Fruit fly (Drosophila melanogaster) whole organism, prepupa: Measurements from ENCODE around the gene GCS1.

ENCODE experiments used
- Blimp-1 ChIP-seq: fragments of 200-800 bp; sonication (Bioruptor generic); optimal IDR thresholded peaks from 3 replicates; lab custom pipeline; 2017; ENCODE audit warnings: missing biosample characterization, missing genetic modification characterization, mild to moderate bottlenecking, moderate library complexity, missing genetic modification reagents
- CG11294 ChIP-seq: fragments of 200-800 bp; sonication (Bioruptor generic); IDR thresholded peaks from 2 replicates; pipeline ENCODE4 v1.3.6; 2022; ENCODE audit warnings: missing biosample characterization, missing genetic modification characterization
- CG11762 ChIP-seq: fragments of 200-800 bp; sonication (Bioruptor generic); optimal IDR thresholded peaks from 3 replicates; lab custom pipeline; 2016; ENCODE audit warnings: missing biosample characterization, missing genetic modification characterization; ENCODE audit not compliant: insufficient read depth
- CG11902 ChIP-seq: fragments of 200-800 bp; sonication (Bioruptor generic); optimal IDR thresholded peaks from 3 replicates; lab custom pipeline; 2016; ENCODE audit warnings: missing biosample characterization, missing genetic modification characterization
- CG15336 ChIP-seq: fragments of 200-800 bp; sonication (Bioruptor generic); IDR thresholded peaks from 2 replicates; pipeline ENCODE4 v1.3.6; 2022; ENCODE audit warnings: missing biosample characterization, missing genetic modification characterization
- CG16779 ChIP-seq: fragments of 200-800 bp; sonication (Bioruptor generic); optimal IDR thresholded peaks from 3 replicates; lab custom pipeline; 2017; ENCODE audit warnings: missing biosample characterization, mild to moderate bottlenecking, missing genetic modification characterization
- CG31627 ChIP-seq: fragments of 200-800 bp; sonication (Bioruptor generic); optimal IDR thresholded peaks from 3 replicates; lab custom pipeline; 2016; ENCODE audit warnings: missing biosample characterization, missing genetic modification characterization
- CG32006 ChIP-seq: fragments of 200-800 bp; sonication (Bioruptor generic); optimal IDR thresholded peaks from 3 replicates; lab custom pipeline; 2017; ENCODE audit warnings: missing biosample characterization, mild to moderate bottlenecking, missing genetic modification characterization
- CG34406 ChIP-seq: fragments of 200-800 bp; sonication (Bioruptor generic); optimal IDR thresholded peaks from 3 replicates; lab custom pipeline; 2016; ENCODE audit warnings: missing biosample characterization, missing genetic modification characterization
- CG3919 ChIP-seq: fragments of 200-800 bp; sonication (Bioruptor generic); optimal IDR thresholded peaks from 3 replicates; lab custom pipeline; 2016; ENCODE audit warnings: missing biosample characterization, missing genetic modification characterization
- CG4318 ChIP-seq: fragments of 200-800 bp; sonication (Bioruptor generic); optimal IDR thresholded peaks from 3 replicates; lab custom pipeline; 2017; ENCODE audit warnings: missing biosample characterization, mild to moderate bottlenecking, missing genetic modification characterization
- CG6163 ChIP-seq: fragments of 200-800 bp; sonication (Bioruptor generic); IDR thresholded peaks from 3 replicates; pipeline ENCODE4 v1.3.6; 2022; ENCODE audit warnings: missing biosample characterization, missing genetic modification characterization
- CG6276 ChIP-seq: fragments of 200-800 bp; sonication (Bioruptor generic); optimal IDR thresholded peaks from 2 replicates; lab custom pipeline; 2017; ENCODE audit warnings: missing biosample characterization, mild to moderate bottlenecking, missing genetic modification characterization
- CG6792 ChIP-seq: fragments of 200-800 bp; sonication (Bioruptor generic); optimal IDR thresholded peaks from 3 replicates; lab custom pipeline; 2016; ENCODE audit warnings: missing biosample characterization, missing genetic modification characterization
- CG6854 ChIP-seq: fragments of 200-800 bp; sonication (Bioruptor generic); optimal IDR thresholded peaks from 2 replicates; lab custom pipeline; 2017; ENCODE audit warnings: missing biosample characterization, mild to moderate bottlenecking, missing genetic modification characterization
- CG7368 ChIP-seq: fragments of 200-800 bp; sonication (Bioruptor generic); optimal IDR thresholded peaks from 3 replicates; lab custom pipeline; 2016; ENCODE audit warnings: missing biosample characterization, missing genetic modification characterization
- CG8119 ChIP-seq: fragments of 200-800 bp; sonication (Bioruptor generic); IDR thresholded peaks from 3 replicates; pipeline ENCODE4 v1.3.6; 2022; ENCODE audit warnings: missing biosample characterization, missing genetic modification characterization
- CG8319 ChIP-seq: fragments of 200-800 bp; sonication (Bioruptor generic); optimal IDR thresholded peaks from 3 replicates; lab custom pipeline; 2016; ENCODE audit warnings: missing biosample characterization, missing genetic modification characterization
- CG8632 ChIP-seq: fragments of 200-800 bp; sonication (Bioruptor generic); optimal IDR thresholded peaks from 3 replicates; lab custom pipeline; 2016; ENCODE audit warnings: missing biosample characterization, missing genetic modification characterization
- CG9139 ChIP-seq: fragments of 200-800 bp; sonication (Bioruptor generic); optimal IDR thresholded peaks from 3 replicates; lab custom pipeline; 2017; ENCODE audit warnings: missing biosample characterization, mild to moderate bottlenecking, missing genetic modification characterization
- Eip75B ChIP-seq: fragments of 200-800 bp; sonication (Bioruptor generic); optimal IDR thresholded peaks from 3 replicates; lab custom pipeline; 2016; ENCODE audit warnings: missing biosample characterization, missing genetic modification characterization
- Eip78C ChIP-seq: fragments of 200-800 bp; sonication (Bioruptor generic); peaks from one replicate; lab custom pipeline; 2016; ENCODE audit warnings: missing biosample characterization, missing genetic modification characterization
- Eip93F ChIP-seq: fragments of 200-800 bp; sonication (Bioruptor generic); optimal IDR thresholded peaks from 2 replicates; lab custom pipeline; 2016; ENCODE audit warnings: missing biosample characterization, mild to moderate bottlenecking, missing genetic modification characterization
- Gug ChIP-seq: fragments of 200-800 bp; sonication (Bioruptor generic); IDR thresholded peaks from 2 replicates; pipeline ENCODE4 v1.3.6; 2022; ENCODE audit warnings: missing biosample characterization, missing genetic modification characterization
- Hr38 ChIP-seq: sonication (Bioruptor generic); optimal IDR thresholded peaks from 2 replicates; lab custom pipeline; 2016; ENCODE audit warnings: missing biosample characterization, missing genetic modification characterization
- Hr39 ChIP-seq: fragments of 200-800 bp; sonication (Bioruptor generic); optimal IDR thresholded peaks from 2 replicates; lab custom pipeline; 2016; ENCODE audit warnings: missing biosample characterization, missing genetic modification characterization
- Hr4 ChIP-seq: fragments of 200-800 bp; sonication (Bioruptor generic); optimal IDR thresholded peaks from 3 replicates; lab custom pipeline; 2016; ENCODE audit warnings: missing biosample characterization, missing genetic modification characterization
- Met ChIP-seq: fragments of 200-800 bp; sonication (Bioruptor generic); optimal IDR thresholded peaks from 3 replicates; lab custom pipeline; 2016; ENCODE audit warnings: missing biosample characterization, missing genetic modification characterization
- OdsH ChIP-seq: fragments of 200-800 bp; sonication (Bioruptor generic); optimal IDR thresholded peaks from 3 replicates; lab custom pipeline; 2016; ENCODE audit warnings: missing biosample characterization, missing genetic modification characterization
- Smox ChIP-seq: fragments of 200-800 bp; sonication (Bioruptor generic); optimal IDR thresholded peaks from 3 replicates; lab custom pipeline; 2016; ENCODE audit warnings: missing biosample characterization, missing genetic modification characterization
- Sox102F ChIP-seq: fragments of 200-800 bp; sonication (Bioruptor generic); optimal IDR thresholded peaks from 2 replicates; lab custom pipeline; 2016; ENCODE audit warnings: missing biosample characterization, mild to moderate bottlenecking, missing genetic modification characterization
- Sox14 ChIP-seq: fragments of 200-800 bp; sonication (Bioruptor generic); optimal IDR thresholded peaks from 3 replicates; lab custom pipeline; 2016; ENCODE audit warnings: missing biosample characterization, missing genetic modification characterization
- Sox15 ChIP-seq: fragments of 200-800 bp; sonication (Bioruptor generic); optimal IDR thresholded peaks from 3 replicates; lab custom pipeline; 2016; ENCODE audit warnings: missing biosample characterization, missing genetic modification characterization
- cyc ChIP-seq: fragments of 200-800 bp; sonication (Bioruptor generic); optimal IDR thresholded peaks from 3 replicates; lab custom pipeline; 2016; ENCODE audit warnings: missing biosample characterization, missing genetic modification characterization
- dac ChIP-seq: fragments of 200-800 bp; sonication (Bioruptor generic); optimal IDR thresholded peaks from 2 replicates; lab custom pipeline; 2017; ENCODE audit warnings: missing biosample characterization, mild to moderate bottlenecking, missing genetic modification characterization
- eg ChIP-seq: fragments of 200-800 bp; sonication (Bioruptor generic); IDR thresholded peaks from 3 replicates; pipeline ENCODE4 v1.3.6; 2022; ENCODE audit warnings: missing biosample characterization, missing genetic modification characterization
- esn ChIP-seq: fragments of 200-800 bp; sonication (Bioruptor generic); optimal IDR thresholded peaks from 2 replicates; lab custom pipeline; 2016; ENCODE audit warnings: missing biosample characterization, mild to moderate bottlenecking, missing genetic modification characterization, moderate library complexity
- fd85E ChIP-seq: fragments of 200-800 bp; sonication (Bioruptor generic); optimal IDR thresholded peaks from 3 replicates; lab custom pipeline; 2016; ENCODE audit warnings: missing biosample characterization, missing genetic modification characterization
- lz ChIP-seq: fragments of 200-800 bp; sonication (Bioruptor generic); optimal IDR thresholded peaks from 3 replicates; lab custom pipeline; 2016; ENCODE audit warnings: missing biosample characterization, missing genetic modification characterization
- net ChIP-seq: fragments of 200-800 bp; sonication (Bioruptor generic); optimal IDR thresholded peaks from 3 replicates; lab custom pipeline; 2016; ENCODE audit warnings: missing biosample characterization, missing genetic modification characterization
- salr ChIP-seq, 2 experiments: fragments of 200-800 bp; sonication (Bioruptor generic); optimal IDR thresholded peaks; 3 replicates each; lab custom pipeline; 2016 to 2018; ENCODE audit warnings: missing biosample characterization in 2 of 2, missing genetic modification characterization in 2 of 2, mild to moderate bottlenecking in 1 of 2
- spab ChIP-seq: fragments of 200-800 bp; sonication (Bioruptor generic); optimal IDR thresholded peaks from 2 replicates; lab custom pipeline; 2017; ENCODE audit warnings: missing biosample characterization, mild to moderate bottlenecking, missing genetic modification characterization, missing genetic modification reagents
- ss ChIP-seq, 2 experiments: fragments of 200-800 bp; sonication (Bioruptor generic); optimal IDR thresholded peaks; 2 replicates in 1 of 2; 3 replicates in 1 of 2; lab custom pipeline; 2017 to 2018; ENCODE audit warnings: mild to moderate bottlenecking in 2 of 2, missing biosample characterization in 2 of 2, missing genetic modification characterization in 2 of 2, moderate library complexity in 1 of 2
- svp ChIP-seq: fragments of 200-800 bp; sonication (Bioruptor generic); peaks from one replicate; lab custom pipeline; 2016; ENCODE audit warnings: missing biosample characterization, missing genetic modification characterization
- topi ChIP-seq: fragments of 200-800 bp; sonication (Bioruptor generic); optimal IDR thresholded peaks from 3 replicates; lab custom pipeline; 2016; ENCODE audit warnings: missing biosample characterization, missing genetic modification characterization
- vri ChIP-seq: fragments of 200-800 bp; sonication (Bioruptor generic); optimal IDR thresholded peaks from 3 replicates; lab custom pipeline; 2016; ENCODE audit warnings: missing biosample characterization, mild to moderate bottlenecking, missing genetic modification characterization

The GCS1 gene

dm6 chrX:11351351-11351750 is 3.5 kb upstream of the GCS1 start (continued):
- TF ChIP-seq CG4318 (peak; percentile 92), spab (GFP tag; lab: Kevin White, UChicago) (peak; percentile 90), eg (GFP tag; lab: Robert Waterston, UW) (peak; percentile 99), vri (GFP tag; lab: Kevin White, UChicago) (peak; percentile 81), Hr4 (GFP tag; lab: Kevin White, UChicago) (peak; percentile 97), CG7368 (peak; percentile 95), Hr38 (GFP tag; lab: Kevin White, UChicago) (peak; percentile 92), CG8632 (GFP tag; lab: Kevin White, UChicago) (peak; percentile 90), CG6276 (GFP tag; lab: Kevin White, UChicago) (peak; percentile 96), net (GFP tag; lab: Kevin White, UChicago) (peak; percentile 95), CG16779 (tag; lab: Kevin White, UChicago) (peak; percentile 89), CG9139 (GFP tag; lab: Kevin White, UChicago) (peak; percentile 77), topi (peak; percentile 93), Smox (GFP tag; lab: Kevin White, UChicago) (peak; percentile 91), CG8119 (peak; percentile 96), CG11294 (peak; percentile 96), CG15336 (GFP tag; lab: Robert Waterston, UW) (peak; percentile 98), Gug (GFP tag; lab: Robert Waterston, UW) (peak; percentile 96), CG11902 (GFP tag; lab: Kevin White, UChicago) (peak; percentile 93), salr (GFP tag; optimal IDR thresholded peaks at IDR 0.05; lab: Kevin White, UChicago) (peak; percentile 88 to 94)
- TF ChIP-seq, all 60 proteins: peak for 58

- TF ChIP-seq CG11902 (GFP tag; lab: Kevin White, UChicago) (no peak), CG32006 (GFP tag; lab: Kevin White, UChicago) (no peak), spab (GFP tag; lab: Kevin White, UChicago) (no peak), CG34406 (GFP tag; lab: Kevin White, UChicago) (no peak), CG8319 (GFP tag; lab: Kevin White, UChicago) (peak; percentile 26), cyc (GFP tag; lab: Kevin White, UChicago) (peak; percentile 31), dac (GFP tag; lab: Kevin White, UChicago) (no peak), CG6792 (GFP tag; lab: Kevin White, UChicago) (peak; percentile 10), CG11762 (GFP tag; lab: Kevin White, UChicago) (no peak), topi (peak; percentile 7), esn (GFP tag; lab: Kevin White, UChicago) (peak; percentile 9), CG6163 (GFP tag; lab: Robert Waterston, UW) (peak; percentile 16; the same call in 1 of the 3 replicates), Gug (GFP tag; lab: Robert Waterston, UW) (no peak), CG6276 (GFP tag; lab: Kevin White, UChicago) (no peak), CG3919 (GFP tag; lab: Kevin White, UChicago) (peak; percentile 2), lz (GFP tag; lab: Kevin White, UChicago) (no peak), Met (GFP tag; lab: Kevin White, UChicago) (no peak), Hr38 (GFP tag; lab: Kevin White, UChicago) (no peak), Hr39 (GFP tag; lab: Kevin White, UChicago) (peak; percentile 3), Sox15 (GFP tag; lab: Kevin White, UChicago) (no peak), Eip75B (no peak), Eip78C (peak; percentile 45), OdsH (GFP tag; lab: Kevin White, UChicago) (peak; percentile 7), fd85E (no peak), Blimp-1 (GFP tag; lab: Kevin White, UChicago) (no peak), CG6854 (GFP tag; lab: Kevin White, UChicago) (peak; percentile 35), Eip93F (GFP tag; lab: Kevin White, UChicago) (no peak), Sox14 (GFP tag; lab: Kevin White, UChicago) (peak; percentile 17), CG8119 (no peak), svp (GFP tag; lab: Kevin White, UChicago) (peak; percentile 24), CG15336 (GFP tag; lab: Robert Waterston, UW) (no peak), eg (GFP tag; lab: Robert Waterston, UW) (no peak), vri (GFP tag; lab: Kevin White, UChicago) (peak; percentile 17), CG31627 (GFP tag; lab: Kevin White, UChicago) (peak; percentile 11), Sox102F (GFP tag; lab: Kevin White, UChicago) (no peak), ss (GFP tag; optimal IDR thresholded peaks at IDR 0.05; lab: Kevin White, UChicago) (peak in 1 of 2 experiments; percentile 9)
Observed at dm6 chrX:11350505-11351327, 2.9 kb upstream of the GCS1 start, which contains the start of gene CG1737. CG1737 (plus strand) TSS chrX:11350608.
